Fruit fly (Drosophila melanogaster) whole organism, pupa: Measurements from ENCODE around the gene Sumo.
A peak's percentile ranks its signal among the peaks of the same experiment; 100 is the strongest.

ENCODE experiments used
- CG8159 ChIP-seq: fragments of 200-800 bp; sonication (Bioruptor generic); optimal IDR thresholded peaks from 3 replicates; lab custom pipeline; 2018; ENCODE audit warnings: missing biosample characterization, mild to moderate bottlenecking, missing genetic modification characterization, moderate library complexity
- Pif1A ChIP-seq: fragments of 200-800 bp; sonication (Bioruptor generic); optimal IDR thresholded peaks from 3 replicates; lab custom pipeline; 2016; ENCODE audit warnings: missing biosample characterization, missing genetic modification characterization
- Snoo ChIP-seq: fragments of 200-800 bp; sonication (Bioruptor generic); optimal IDR thresholded peaks from 3 replicates; lab custom pipeline; 2017; ENCODE audit warnings: missing biosample characterization, mild to moderate bottlenecking, missing genetic modification characterization, inconsistent platforms
- rn ChIP-seq: fragments of 200-800 bp; sonication (Bioruptor generic); IDR thresholded peaks from 2 replicates; pipeline ENCODE4 v1.3.6; 2022; ENCODE audit warnings: missing biosample characterization, missing genetic modification characterization

DNA sequence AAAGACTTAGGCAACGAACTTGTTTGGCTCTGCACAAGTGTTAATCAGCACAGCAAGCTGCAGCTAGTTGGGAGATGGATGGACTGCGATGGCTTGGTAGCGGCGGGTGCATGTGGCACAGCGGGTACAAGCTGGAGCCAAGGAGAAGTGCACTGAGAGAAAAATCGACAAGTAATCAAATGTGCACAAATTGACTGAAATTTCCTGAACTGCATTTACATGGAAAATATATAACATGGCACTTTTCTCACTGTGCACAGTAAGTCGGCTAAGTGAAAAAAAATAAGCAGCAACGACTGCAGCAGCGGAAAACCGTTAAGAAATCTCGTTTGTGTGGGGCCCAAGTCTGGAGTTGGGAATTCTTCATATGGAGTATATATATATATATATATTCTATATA is 23.6 kb upstream of the Sumo start:
- TF ChIP-seq rn (GFP tag; lab: Robert Waterston, UW) (0 out of 2 replicates have a peak, but pooled peaks have one; percentile 47), CG8159 (peak; percentile 67), Pif1A (GFP tag; lab: Kevin White, UChicago) (peak; percentile 58), Snoo (tag; lab: Kevin White, UChicago) (peak; percentile 33)
